Worm (Caenorhabditis elegans) whole organism, young adult: Measurements from ENCODE around the gene K07E3.1.
"Not testable (repeated sequence)": the region's sequence is repeated elsewhere in the genome, so short reads cannot be mapped to it uniquely, and the experiment has no call there.

ENCODE experiments used
- B0035.1 ChIP-seq: sonication (generic microtip); optimal IDR thresholded peaks from 2 replicates; lab custom pipeline; 2016; ENCODE audit warnings: missing genetic modification characterization, mild to moderate bottlenecking, missing compliant biosample characterization, missing genotype, missing genetic modification reagents
- B0261.1 ChIP-seq: sonication (generic microtip); optimal IDR thresholded peaks from 2 replicates; lab custom pipeline; 2016; ENCODE audit warnings: mild to moderate bottlenecking, missing genetic modification characterization, moderate library complexity, missing compliant biosample characterization
- D2030.7 ChIP-seq: fragments of 200-800 bp; sonication (Bioruptor generic); IDR thresholded peaks from 2 replicates; pipeline ENCODE4 v1.3.6; 2022; ENCODE audit warnings: missing genetic modification reagents, missing genetic modification characterization, missing compliant biosample characterization
- F23B12.7 ChIP-seq: sonication (generic microtip); optimal IDR thresholded peaks from 2 replicates; lab custom pipeline; 2017; ENCODE audit warnings: missing genetic modification characterization, mild to moderate bottlenecking, missing compliant biosample characterization, antibody characterized with exemption, moderate library complexity; ENCODE audit not compliant: insufficient read depth
- F52B5.7 ChIP-seq: sonication (generic microtip); optimal IDR thresholded peaks from 2 replicates; lab custom pipeline; 2016; ENCODE audit warnings: mild to moderate bottlenecking, missing genetic modification characterization, missing compliant biosample characterization
- T07F8.4 ChIP-seq: sonication (generic microtip); optimal IDR thresholded peaks from 2 replicates; lab custom pipeline; 2016; ENCODE audit warnings: mild to moderate bottlenecking, missing genetic modification characterization, moderate library complexity, missing compliant biosample characterization
- aptf-3 ChIP-seq: fragments of 200-800 bp; sonication (Bioruptor generic); IDR thresholded peaks from 2 replicates; pipeline ENCODE4 v1.3.6; 2022; ENCODE audit warnings: missing genetic modification characterization, missing compliant biosample characterization
- atf-7 ChIP-seq: sonication (generic microtip); optimal IDR thresholded peaks from 2 replicates; lab custom pipeline; 2017; ENCODE audit warnings: mild to moderate bottlenecking, missing genetic modification characterization, missing compliant biosample characterization
- athp-1 ChIP-seq: sonication (generic microtip); optimal IDR thresholded peaks from 2 replicates; lab custom pipeline; 2017; ENCODE audit warnings: mild to moderate bottlenecking, missing genetic modification characterization, missing compliant biosample characterization
- bed-1 ChIP-seq: fragments of 200-800 bp; sonication (Bioruptor generic); IDR thresholded peaks from 2 replicates; pipeline ENCODE4 v1.3.6; 2022; ENCODE audit warnings: missing genetic modification reagents, missing genetic modification characterization, missing compliant biosample characterization
- cebp-1 ChIP-seq, 2 experiments: fragments of 200-800 bp in 1 of 2; sonication (Bioruptor generic) in 1 of 2; sonication (generic microtip) in 1 of 2; IDR thresholded peaks in 1 of 2; optimal IDR thresholded peaks in 1 of 2; 2 replicates each; pipeline versions ENCODE4 v1.3.6 to Lab custom; 2017 to 2022; ENCODE audit warnings: missing compliant biosample characterization in 2 of 2, missing genetic modification characterization in 2 of 2, mild to moderate bottlenecking in 1 of 2, missing genetic modification reagents in 1 of 2, moderate library complexity in 1 of 2
- cebp-2 ChIP-seq: fragments of 200-800 bp; sonication (Bioruptor generic); IDR thresholded peaks from 2 replicates; pipeline ENCODE4 v1.3.6; 2022; ENCODE audit warnings: missing genetic modification characterization, missing compliant biosample characterization
- ceh-58 ChIP-seq: fragments of 200-800 bp; sonication (Bioruptor generic); IDR thresholded peaks from 2 replicates; pipeline ENCODE4 v1.3.6; 2022; ENCODE audit warnings: missing genetic modification characterization, missing compliant biosample characterization
- die-1 ChIP-seq: sonication (generic microtip); optimal IDR thresholded peaks from 2 replicates; lab custom pipeline; 2016; ENCODE audit warnings: missing genotype, mild to moderate bottlenecking, missing genetic modification characterization, missing compliant biosample characterization
- dox-1 ChIP-seq: fragments of 200-800 bp; sonication (Bioruptor generic); IDR thresholded peaks from 2 replicates; pipeline ENCODE4 v1.3.6; 2022; ENCODE audit warnings: missing genetic modification reagents, missing genetic modification characterization, missing compliant biosample characterization
- ekl-4 ChIP-seq: fragments of 200-800 bp; sonication (Bioruptor generic); IDR thresholded peaks from 2 replicates; pipeline ENCODE4 v1.3.6; 2022; ENCODE audit warnings: missing genetic modification reagents, missing genetic modification characterization, missing compliant biosample characterization
- hmg-1.2 ChIP-seq: fragments of 200-800 bp; sonication (Bioruptor generic); IDR thresholded peaks from 2 replicates; pipeline ENCODE4 v1.3.6; 2022; ENCODE audit warnings: missing genetic modification reagents, missing genetic modification characterization, missing compliant biosample characterization
- let-607 ChIP-seq, 2 experiments: fragments of 200-800 bp in 1 of 2; sonication (Bioruptor generic) in 1 of 2; sonication (generic microtip) in 1 of 2; optimal IDR thresholded peaks; 2 replicates each; lab custom pipeline; 2016 to 2018; ENCODE audit warnings: mild to moderate bottlenecking in 2 of 2, missing compliant biosample characterization in 2 of 2, missing genetic modification characterization in 2 of 2, moderate library complexity in 2 of 2, missing genotype in 1 of 2
- lin-26 ChIP-seq: fragments of 200-800 bp; sonication (Bioruptor generic); IDR thresholded peaks from 2 replicates; pipeline ENCODE4 v1.3.6; 2022; ENCODE audit warnings: missing genetic modification reagents, missing genetic modification characterization, missing compliant biosample characterization
- lin-35 ChIP-seq, 3 experiments: fragments of 150-350 bp in 2 of 3; sonication (generic microtip) in 1 of 3; optimal IDR thresholded peaks; 2 replicates each; lab custom pipeline; 2014 to 2018; ENCODE audit warnings: missing biosample characterization in 3 of 3, missing genetic modification characterization in 3 of 3, missing genetic modification reagents in 3 of 3
- lin-40 ChIP-seq: sonication (generic microtip); optimal IDR thresholded peaks from 2 replicates; lab custom pipeline; 2016; ENCODE audit warnings: missing genetic modification characterization, mild to moderate bottlenecking, missing compliant biosample characterization, missing genotype, missing genetic modification reagents
- madf-6 ChIP-seq: fragments of 200-800 bp; sonication (Bioruptor generic); IDR thresholded peaks from 2 replicates; pipeline ENCODE4 v1.3.6; 2022; ENCODE audit warnings: missing genetic modification reagents, missing genetic modification characterization, missing compliant biosample characterization
- mes-4 ChIP-seq: sonication (generic microtip); optimal IDR thresholded peaks from 2 replicates; lab custom pipeline; 2016; ENCODE audit warnings: missing genotype, missing genetic modification characterization, missing compliant biosample characterization
- mxl-1 ChIP-seq: sonication (generic microtip); optimal IDR thresholded peaks from 2 replicates; lab custom pipeline; 2016; ENCODE audit warnings: missing genetic modification characterization, missing compliant biosample characterization
- nfyb-1 ChIP-seq: fragments of 200-800 bp; sonication (Bioruptor generic); IDR thresholded peaks from 2 replicates; pipeline ENCODE4 v1.3.6; 2022; ENCODE audit warnings: missing genetic modification reagents, missing genetic modification characterization, missing compliant biosample characterization
- nhr-27 ChIP-seq: fragments of 200-800 bp; sonication (Bioruptor generic); optimal IDR thresholded peaks from 2 replicates; lab custom pipeline; 2018; ENCODE audit warnings: mild to moderate bottlenecking, missing genetic modification characterization, moderate library complexity, missing compliant biosample characterization
- nhr-80 ChIP-seq: sonication (generic microtip); optimal IDR thresholded peaks from 2 replicates; lab custom pipeline; 2016; ENCODE audit warnings: missing genetic modification characterization, missing compliant biosample characterization
- nhr-90 ChIP-seq: sonication (generic microtip); optimal IDR thresholded peaks from 2 replicates; lab custom pipeline; 2016; ENCODE audit warnings: missing genotype, mild to moderate bottlenecking, missing genetic modification characterization, missing compliant biosample characterization
- pbrm-1 ChIP-seq: fragments of 200-800 bp; sonication (Bioruptor generic); IDR thresholded peaks from 2 replicates; pipeline ENCODE4 v1.3.6; 2022; ENCODE audit warnings: missing genetic modification reagents, missing genetic modification characterization, missing compliant biosample characterization
- rcor-1 ChIP-seq: fragments of 200-800 bp; sonication (Bioruptor generic); IDR thresholded peaks from 2 replicates; pipeline ENCODE4 v1.3.6; 2022; ENCODE audit warnings: missing genetic modification reagents, missing genetic modification characterization, missing compliant biosample characterization
- rec-8 ChIP-seq, 2 experiments: sonication (generic microtip); optimal IDR thresholded peaks; 2 replicates each; lab custom pipeline; 2016; ENCODE audit warnings: mild to moderate bottlenecking in 2 of 2, missing genetic modification characterization in 2 of 2, missing genetic modification reagents in 2 of 2, missing genotype in 2 of 2, missing biosample characterization in 1 of 2, missing compliant biosample characterization in 1 of 2, moderate library complexity in 1 of 2
- repo-1 ChIP-seq: sonication (generic microtip); optimal IDR thresholded peaks from 2 replicates; lab custom pipeline; 2017; ENCODE audit warnings: mild to moderate bottlenecking, missing genetic modification characterization, missing compliant biosample characterization
- rpc-1 ChIP-seq, 2 experiments: fragments of 150-350 bp in 1 of 2; sonication (generic microtip) in 1 of 2; optimal IDR thresholded peaks; 2 replicates each; lab custom pipeline; 2014 to 2018; ENCODE audit warnings: missing biosample characterization in 1 of 2, missing genetic modification characterization in 1 of 2, missing genetic modification reagents in 1 of 2, missing genotype in 1 of 2
- snpc-3.4 ChIP-seq: sonication (generic microtip); optimal IDR thresholded peaks from 2 replicates; lab custom pipeline; 2017; ENCODE audit warnings: missing genetic modification characterization, mild to moderate bottlenecking, missing compliant biosample characterization, antibody characterized with exemption, moderate library complexity, missing genotype, missing genetic modification reagents
- snpc-4 ChIP-seq, 5 experiments: fragments of 150-350 bp in 1 of 5; sonication (generic microtip) in 4 of 5; optimal IDR thresholded peaks; 2 replicates each; lab custom pipeline; 2014 to 2018; ENCODE audit warnings: missing genetic modification characterization in 5 of 5, missing biosample characterization in 3 of 5, antibody characterized with exemption in 2 of 5, mild to moderate bottlenecking in 2 of 5, missing compliant biosample characterization in 2 of 5, missing genotype in 2 of 5, moderate library complexity in 2 of 5, missing genetic modification reagents in 1 of 5
- somi-1 ChIP-seq: fragments of 200-800 bp; sonication (Bioruptor generic); optimal IDR thresholded peaks from 2 replicates; lab custom pipeline; 2018; ENCODE audit warnings: mild to moderate bottlenecking, missing genetic modification characterization, missing compliant biosample characterization
- sptf-2 ChIP-seq: fragments of 200-800 bp; sonication (Bioruptor generic); optimal IDR thresholded peaks from 2 replicates; lab custom pipeline; 2018; ENCODE audit warnings: mild to moderate bottlenecking, missing genetic modification characterization, missing compliant biosample characterization
- tbp1 ChIP-seq: fragments of 200-800 bp; sonication (Bioruptor generic); optimal IDR thresholded peaks from 2 replicates; lab custom pipeline; 2018; ENCODE audit warnings: mild to moderate bottlenecking, missing genetic modification characterization, missing compliant biosample characterization
- ztf-18 ChIP-seq: sonication (generic microtip); optimal IDR thresholded peaks from 2 replicates; lab custom pipeline; 2016; ENCODE audit warnings: missing genotype, mild to moderate bottlenecking, missing genetic modification characterization, missing compliant biosample characterization
- ztf-26 ChIP-seq: sonication (generic microtip); optimal IDR thresholded peaks from 2 replicates; lab custom pipeline; 2017; ENCODE audit warnings: missing genetic modification characterization, missing compliant biosample characterization

The K07E3.1 gene

DNA sequence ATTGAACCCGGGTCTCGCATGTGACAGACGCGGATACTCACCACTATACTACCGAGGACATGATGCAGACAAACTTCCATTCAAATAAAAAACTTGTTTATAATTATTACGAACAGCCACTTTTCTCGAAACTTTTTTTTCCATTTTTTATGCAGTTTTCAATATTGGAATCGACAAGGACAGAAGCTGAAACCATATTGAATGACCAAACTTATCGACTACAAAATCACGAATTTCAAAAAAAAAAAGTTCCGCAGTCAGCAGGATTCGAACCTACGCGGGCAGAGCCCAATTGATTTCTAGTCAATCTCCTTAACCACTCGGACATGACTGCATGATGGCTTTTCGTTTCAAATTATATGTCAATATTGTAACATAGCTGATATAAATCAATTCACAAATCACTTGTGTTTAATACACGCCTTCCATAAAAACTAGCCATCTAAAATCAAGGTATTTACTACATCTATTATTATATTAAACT lies 42.4 kb downstream of the K07E3.1 start:
- TF ChIP-seq bed-1 (GFP tag; lab: Robert Waterston, UW) (0 out of 2 replicates have a peak, but pooled peaks have one; percentile 24), mes-4 (tag; lab: Kevin White, UChicago) (peak; percentile 33), rec-8 (tag; optimal IDR thresholded peaks at IDR 0.05; lab: Kevin White, UChicago) (peak; percentile 12 to 13), madf-6 (GFP tag; lab: Robert Waterston, UW) (peak; percentile 18; the same call in 1 of the 2 replicates), die-1 (tag; lab: Kevin White, UChicago) (peak; percentile 43), D2030.7 (peak; percentile 84), ceh-58 (GFP tag; lab: Robert Waterston, UW) (0 out of 2 replicates have a peak, but pooled peaks have one; percentile 64), ztf-18 (peak; percentile 34), lin-26 (GFP tag; lab: Robert Waterston, UW) (peak; percentile 84), repo-1 (tag; lab: Kevin White, UChicago) (peak; percentile 33), hmg-1.2 (GFP tag; lab: Robert Waterston, UW) (peak; percentile 48), dox-1 (GFP tag; lab: Robert Waterston, UW) (peak; percentile 59), tbp1 (GFP tag; lab: Kevin White, UChicago) (peak; percentile 83), rcor-1 (GFP tag; lab: Robert Waterston, UW) (0 out of 2 replicates have a peak, but pooled peaks have one; percentile 22), rpc-1 (optimal IDR thresholded peaks at IDR 0.05; lab: Kevin White, UChicago) (peak; percentile 54), rpc-1 (tag; optimal IDR thresholded peaks at IDR 0.05; lab: Kevin White, UChicago) (peak; percentile 83), athp-1 (tag; lab: Kevin White, UChicago) (peak; percentile 6), somi-1 (GFP tag; lab: Kevin White, UChicago) (peak; percentile 6), B0261.1 (peak; percentile 86), pbrm-1 (peak; percentile 56), let-607 (tag; optimal IDR thresholded peaks at IDR 0.05; lab: Kevin White, UChicago) (peak in 1 of 2 experiments; percentile 1), snpc-4 (tag; optimal IDR thresholded peaks at IDR 0.05; lab: Kevin White, UChicago) (peak in 2 of 4 experiments; percentile 4 to 54), mxl-1 (tag; lab: Kevin White, UChicago) (peak; percentile 16), ekl-4 (0 out of 2 replicates have a peak, but pooled peaks have one; percentile 9), cebp-2 (GFP tag; lab: Robert Waterston, UW) (peak; percentile 26; the same call in 1 of the 2 replicates)
- TF ChIP-seq snpc-4 (GFP tag; optimal IDR thresholded peaks at IDR 0.05; lab: Kevin White, UChicago) = not testable (repeated sequence)
- TF ChIP-seq, all 124 proteins: peak for 24; not testable (repeated sequence) for 100

DNA sequence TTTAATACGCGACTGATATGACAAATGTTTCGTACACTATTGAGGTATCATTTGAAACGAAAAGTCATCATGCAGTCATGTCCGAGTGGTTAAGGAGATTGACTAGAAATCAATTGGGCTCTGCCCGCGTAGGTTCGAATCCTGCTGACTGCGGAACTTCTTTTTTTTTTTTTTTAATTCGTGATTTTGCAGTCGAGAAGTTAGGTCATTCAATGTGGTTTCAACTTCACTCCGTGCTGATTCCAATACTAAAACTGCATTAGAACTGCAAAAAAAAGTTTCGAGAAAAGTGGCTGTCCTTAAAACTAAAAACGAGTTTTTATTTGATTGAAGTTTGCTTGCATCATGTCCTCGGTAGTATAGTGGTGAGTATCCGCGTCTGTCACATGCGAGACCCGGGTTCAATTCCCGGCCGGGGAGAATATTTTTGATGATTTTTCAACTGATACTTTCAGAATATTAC lies 44.2 kb downstream of the K07E3.1 start:
- TF ChIP-seq T07F8.4 (tag; lab: Kevin White, UChicago) (peak; percentile 2), dox-1 (GFP tag; lab: Robert Waterston, UW) (peak; percentile 46), tbp1 (GFP tag; lab: Kevin White, UChicago) (peak; percentile 86), cebp-1 (tag; optimal IDR thresholded peaks at IDR 0.05; lab: Kevin White, UChicago) (peak; percentile 39), let-607 (tag; optimal IDR thresholded peaks at IDR 0.05; lab: Kevin White, UChicago) (peak in 1 of 2 experiments; percentile 39), D2030.7 (peak; percentile 59), B0035.1 (tag; lab: Kevin White, UChicago) (peak; percentile 29), aptf-3 (GFP tag; lab: Robert Waterston, UW) (0 out of 2 replicates have a peak, but pooled peaks have one; percentile 32), lin-26 (GFP tag; lab: Robert Waterston, UW) (peak; percentile 73; the same call in 1 of the 2 replicates), athp-1 (tag; lab: Kevin White, UChicago) (peak; percentile 36), pbrm-1 (peak; percentile 76), snpc-4 (GFP tag; optimal IDR thresholded peaks at IDR 0.05; lab: Kevin White, UChicago) (peak; percentile 43), snpc-4 (tag; optimal IDR thresholded peaks at IDR 0.05; lab: Kevin White, UChicago) (peak in 3 of 4 experiments; percentile 3 to 53 (median 14)), lin-35 (GFP tag; optimal IDR thresholded peaks at IDR 0.05; lab: Kevin White, UChicago) (peak in 1 of 3 experiments; percentile 14), ztf-26 (tag; lab: Kevin White, UChicago) (peak; percentile 38), nhr-27 (peak; percentile 15), rec-8 (tag; optimal IDR thresholded peaks at IDR 0.05; lab: Kevin White, UChicago) (peak in 1 of 2 experiments; percentile 62), madf-6 (GFP tag; lab: Robert Waterston, UW) (0 out of 2 replicates have a peak, but pooled peaks have one; percentile 12), hmg-1.2 (GFP tag; lab: Robert Waterston, UW) (peak; percentile 53), nfyb-1 (peak; percentile 74; the same call in 1 of the 2 replicates), snpc-3.4 (peak; percentile 56), nhr-80 (peak; percentile 12), atf-7 (tag; lab: Kevin White, UChicago) (peak; percentile 6), F52B5.7 (tag; lab: Kevin White, UChicago) (peak; percentile 41), sptf-2 (peak; percentile 20), lin-40 (peak; percentile 22), F23B12.7 (tag; lab: Kevin White, UChicago) (peak; percentile 55), B0261.1 (peak; percentile 84), nhr-90 (peak; percentile 58), die-1 (tag; lab: Kevin White, UChicago) (peak; percentile 85)
- not testable (repeated sequence) for TF ChIP-seq cebp-1 (GFP tag; IDR thresholded peaks at IDR 0.05; lab: Robert Waterston, UW)
